Worm (Caenorhabditis elegans): ENCODE results near the gene piga-1.
A peak's percentile ranks its signal among the peaks of the same experiment; 100 is the strongest.

The piga-1 gene

DNA sequence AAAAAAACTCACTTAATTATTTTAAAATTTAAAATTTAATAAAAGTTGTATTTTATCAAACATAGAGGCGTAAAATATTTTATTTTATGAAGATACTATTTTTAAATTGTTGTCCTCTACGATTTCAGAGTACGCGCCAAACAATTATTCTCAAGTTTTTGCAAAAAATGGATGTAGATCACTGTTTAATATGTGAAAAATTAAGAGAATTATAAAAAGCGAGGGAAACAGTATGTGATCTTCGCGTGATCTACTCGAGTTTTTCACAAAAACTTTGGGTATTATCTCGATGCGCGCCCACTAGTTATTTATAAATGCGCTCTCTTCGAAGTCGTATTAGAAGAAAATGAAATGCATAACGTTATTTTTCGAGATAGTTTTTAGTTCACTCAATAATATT, 12.7 kb downstream of the piga-1 start:
- TF ChIP-seq cog-1 (tag; optimal IDR thresholded peaks at IDR 0.05) (no peak), flt-1 (GFP tag; IDR thresholded peaks at IDR 0.05) (no peak), ztf-23 (GFP tag; IDR thresholded peaks at IDR 0.05) (no peak), T22C8.4 (GFP tag; IDR thresholded peaks at IDR 0.05) (no peak), klf-2 (GFP tag; conservative IDR thresholded peaks at IDR 0.05) (no peak), med-1 (GFP tag; optimal IDR thresholded peaks at IDR 0.05; ENCODE audit: insufficient read depth) (no peak), ztf-29 (GFP tag; IDR thresholded peaks at IDR 0.05) (no peak)

DNA sequence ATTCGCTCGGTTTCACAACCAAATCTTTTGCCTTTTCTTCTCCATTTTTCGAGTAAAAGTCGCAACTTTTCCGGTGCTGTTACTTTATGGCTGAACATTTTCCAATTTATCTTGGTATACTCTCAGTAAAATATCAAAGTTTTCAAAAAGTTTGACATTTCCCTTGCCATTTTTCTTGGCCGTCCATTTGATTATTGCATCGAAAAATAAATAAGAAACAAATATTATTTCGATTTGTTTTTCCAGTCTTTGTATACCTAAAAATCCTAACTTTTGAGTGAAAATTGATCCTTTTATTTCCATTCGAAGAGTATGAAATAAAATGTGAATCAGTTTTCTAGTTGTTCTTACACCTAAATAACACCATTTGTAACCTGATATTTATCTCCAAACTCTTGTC, 15.1 kb downstream of the piga-1 start:
- TF ChIP-seq med-1 (GFP tag; optimal IDR thresholded peaks at IDR 0.05; ENCODE audit: insufficient read depth) = no peak
- no peak for TF ChIP-seq tab-1 (GFP tag; IDR thresholded peaks at IDR 0.05)
- TF ChIP-seq ztf-23 (GFP tag; IDR thresholded peaks at IDR 0.05) = no peak
- TF ChIP-seq T22C8.4 (GFP tag; IDR thresholded peaks at IDR 0.05) = no peak
- TF ChIP-seq ref-1 (GFP tag; conservative IDR thresholded peaks at IDR 0.05) = no peak
- TF ChIP-seq cog-1 (tag; optimal IDR thresholded peaks at IDR 0.05) = no peak
- no peak for TF ChIP-seq klf-2 (GFP tag; conservative IDR thresholded peaks at IDR 0.05)
- no peak for TF ChIP-seq flt-1 (GFP tag; IDR thresholded peaks at IDR 0.05)
- no peak for TF ChIP-seq ztf-29 (GFP tag; IDR thresholded peaks at IDR 0.05)

DNA sequence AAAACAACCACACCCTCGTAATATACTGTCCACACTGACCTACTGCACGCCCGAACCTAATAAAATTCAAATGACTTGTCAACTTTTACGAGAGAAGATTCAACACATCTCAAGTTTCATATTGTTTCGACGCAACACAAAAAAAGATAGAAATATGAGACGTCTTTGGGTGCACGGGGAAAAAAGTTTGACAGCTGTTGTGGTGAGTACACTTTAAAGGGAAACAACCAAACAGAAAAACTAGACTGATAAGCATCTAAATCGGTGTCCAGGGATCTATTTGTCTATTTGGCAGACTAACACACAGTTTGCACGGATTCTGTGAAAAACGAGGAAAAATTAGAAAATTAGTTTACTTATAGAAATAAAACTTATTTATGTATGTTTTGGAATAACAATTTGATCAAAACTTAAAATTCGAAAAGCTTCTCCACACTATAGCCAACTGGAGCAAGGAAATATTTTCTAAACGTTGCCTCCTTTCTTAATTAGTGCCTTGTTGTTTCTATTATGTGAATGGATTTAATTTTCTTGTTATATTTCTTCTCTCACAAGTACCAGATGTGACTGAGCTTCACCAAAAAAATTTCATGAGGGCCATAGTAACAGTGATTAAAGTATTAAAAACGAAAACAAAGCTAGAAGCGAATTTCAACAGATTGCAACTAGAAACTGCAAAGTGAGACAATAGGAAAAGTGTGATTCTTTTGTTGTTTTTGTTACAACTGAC, 17.7 kb downstream of the piga-1 start:
- TF ChIP-seq klf-2 (GFP tag; conservative IDR thresholded peaks at IDR 0.05) = no peak
- TF ChIP-seq ztf-23 (GFP tag; IDR thresholded peaks at IDR 0.05) = no peak
- TF ChIP-seq med-1 (GFP tag; optimal IDR thresholded peaks at IDR 0.05; ENCODE audit: insufficient read depth) = no peak
- no peak for TF ChIP-seq ref-1 (GFP tag; conservative IDR thresholded peaks at IDR 0.05)
- no peak for TF ChIP-seq T22C8.4 (GFP tag; IDR thresholded peaks at IDR 0.05)

DNA sequence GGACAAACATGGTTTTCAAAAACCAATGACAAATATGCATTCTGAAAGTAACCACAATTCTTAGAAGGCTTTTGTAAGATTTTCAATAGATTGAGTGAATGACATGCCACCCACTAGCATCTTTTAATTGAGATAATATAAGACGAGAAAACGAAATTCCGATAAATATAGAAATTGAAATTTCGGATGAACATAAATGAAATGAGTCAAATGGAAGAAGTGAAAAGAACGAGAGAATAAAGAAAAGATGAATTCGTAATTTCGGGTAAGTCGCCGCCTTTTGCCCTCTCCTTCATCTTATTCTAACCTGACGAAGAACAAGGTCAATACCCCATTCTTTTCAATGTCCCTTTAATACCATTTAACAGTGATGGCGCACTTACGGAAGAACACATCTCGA, 19.1 kb downstream of the piga-1 start:
- TF ChIP-seq ztf-29 (GFP tag; IDR thresholded peaks at IDR 0.05) = no peak
- TF ChIP-seq T22C8.4 (GFP tag; IDR thresholded peaks at IDR 0.05) = no peak
- no peak for TF ChIP-seq flt-1 (GFP tag; IDR thresholded peaks at IDR 0.05)
- TF ChIP-seq klf-2 (GFP tag; conservative IDR thresholded peaks at IDR 0.05) = no peak
- TF ChIP-seq ref-1 (GFP tag; conservative IDR thresholded peaks at IDR 0.05) = no peak
- TF ChIP-seq cog-1 (tag; optimal IDR thresholded peaks at IDR 0.05) = no peak

DNA sequence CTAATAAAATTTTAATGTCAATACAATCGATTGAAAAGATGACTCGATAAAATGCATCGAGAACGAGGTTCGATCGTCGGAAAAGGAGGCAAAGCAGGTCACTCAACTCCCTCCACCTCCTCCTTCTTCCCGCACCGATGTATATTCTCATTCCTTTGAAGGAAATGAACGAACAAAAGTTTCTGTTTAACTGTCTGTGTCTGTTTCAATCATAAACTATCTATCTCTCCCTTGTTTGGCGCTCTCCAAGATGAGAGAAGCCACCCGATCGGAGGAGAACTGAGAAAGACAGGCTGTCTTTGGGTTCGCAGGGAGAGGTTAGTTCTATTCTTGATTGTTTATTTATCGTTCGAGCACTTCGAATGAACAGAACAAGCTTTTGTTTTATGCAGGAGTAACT, 20.4 kb downstream of the piga-1 start, which contains the start of gene D2085.7:
D2085.7 (plus strand) TSS at position 251 of the 400 bp plus-strand sequence.
- no peak for TF ChIP-seq klf-2 (GFP tag; conservative IDR thresholded peaks at IDR 0.05)
- TF ChIP-seq cog-1 (tag; optimal IDR thresholded peaks at IDR 0.05) = no peak
- no peak for TF ChIP-seq ztf-29 (GFP tag; IDR thresholded peaks at IDR 0.05)
- TF ChIP-seq ref-1 (GFP tag; conservative IDR thresholded peaks at IDR 0.05) = no peak
- no peak for TF ChIP-seq tab-1 (GFP tag; IDR thresholded peaks at IDR 0.05)
- no peak for TF ChIP-seq ztf-23 (GFP tag; IDR thresholded peaks at IDR 0.05)
- TF ChIP-seq med-1 (GFP tag; optimal IDR thresholded peaks at IDR 0.05; ENCODE audit: insufficient read depth) = no peak
- no peak for TF ChIP-seq flt-1 (GFP tag; IDR thresholded peaks at IDR 0.05)
- no peak for TF ChIP-seq T22C8.4 (GFP tag; IDR thresholded peaks at IDR 0.05)

DNA sequence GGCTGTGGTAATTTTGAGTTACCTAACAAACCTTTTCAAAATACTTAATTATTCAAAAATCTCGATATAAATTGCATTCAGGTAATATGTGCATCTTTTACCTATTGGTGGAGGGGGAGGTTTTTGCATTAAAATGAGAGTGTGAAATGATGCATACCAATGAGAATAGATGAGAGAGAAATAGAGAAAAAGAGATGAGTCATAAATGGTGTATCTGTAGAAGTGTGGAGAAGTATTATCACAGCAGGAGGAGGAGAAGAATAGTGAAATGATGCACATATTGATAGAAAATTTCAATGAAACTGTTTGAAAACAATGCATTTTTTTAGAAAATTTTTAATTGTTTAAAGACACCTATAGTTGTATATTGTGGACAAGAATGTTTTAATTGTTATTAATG, 21.0 kb downstream of the piga-1 start:
- no peak for TF ChIP-seq ztf-23 (GFP tag; IDR thresholded peaks at IDR 0.05)
- no peak for TF ChIP-seq klf-2 (GFP tag; conservative IDR thresholded peaks at IDR 0.05)
- no peak for TF ChIP-seq ref-1 (GFP tag; conservative IDR thresholded peaks at IDR 0.05)
- TF ChIP-seq T22C8.4 (GFP tag; IDR thresholded peaks at IDR 0.05) = no peak
- TF ChIP-seq tab-1 (GFP tag; IDR thresholded peaks at IDR 0.05) = no peak
- TF ChIP-seq ztf-29 (GFP tag; IDR thresholded peaks at IDR 0.05) = no peak
- TF ChIP-seq cog-1 (tag; optimal IDR thresholded peaks at IDR 0.05) = no peak
- no peak for TF ChIP-seq med-1 (GFP tag; optimal IDR thresholded peaks at IDR 0.05; ENCODE audit: insufficient read depth)
- no peak for TF ChIP-seq flt-1 (GFP tag; IDR thresholded peaks at IDR 0.05)

DNA sequence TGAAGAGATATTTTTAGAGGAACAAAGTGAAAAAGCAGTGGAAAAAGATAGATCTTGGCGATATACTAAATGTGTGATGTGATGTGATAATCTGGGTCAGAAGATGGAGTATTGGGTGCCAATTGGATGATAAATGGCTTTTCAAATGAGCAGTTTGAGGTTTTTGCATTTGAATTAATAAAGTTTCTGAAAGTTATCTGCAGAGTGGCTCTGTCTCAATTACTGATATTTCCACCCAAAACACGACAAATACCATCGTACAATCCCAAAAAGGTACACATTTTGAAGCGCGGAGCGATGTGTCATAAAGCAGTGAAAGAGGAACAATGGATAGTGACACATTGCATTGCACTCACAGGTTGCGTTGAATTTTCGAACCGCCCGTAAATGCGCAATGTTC, 22.0 kb downstream of the piga-1 start:
- TF ChIP-seq cog-1 (tag; optimal IDR thresholded peaks at IDR 0.05) = no peak
- no peak for TF ChIP-seq ztf-29 (GFP tag; IDR thresholded peaks at IDR 0.05)
- TF ChIP-seq klf-2 (GFP tag; conservative IDR thresholded peaks at IDR 0.05) = no peak
- 0 out of 2 replicates have a peak, but pooled peaks have one; percentile 20 for TF ChIP-seq ztf-23 (GFP tag; IDR thresholded peaks at IDR 0.05)

DNA sequence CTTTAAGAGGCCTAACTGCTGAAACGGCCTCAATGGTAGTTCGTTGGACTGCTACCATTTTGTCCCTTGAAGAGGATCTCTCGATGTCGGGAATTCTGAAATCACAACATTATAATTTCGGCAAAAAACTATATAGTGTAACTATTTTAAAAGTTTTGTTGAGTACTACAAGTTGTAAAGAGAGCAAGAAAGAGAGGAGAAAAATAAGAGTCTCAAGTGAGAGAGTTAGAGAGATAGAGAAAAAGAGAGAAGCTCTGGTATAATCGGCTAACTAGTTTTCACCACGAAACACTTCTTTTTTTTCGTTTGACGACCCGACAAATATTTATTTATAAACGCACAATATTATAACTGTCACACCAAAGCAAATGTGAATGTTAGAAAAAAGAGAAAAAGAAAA, 23.9 kb downstream of the piga-1 start, which contains the start of gene vab-9:
vab-9 (minus strand) TSS at position 101 of the 400 bp plus-strand sequence.
- TF ChIP-seq cog-1 (tag; optimal IDR thresholded peaks at IDR 0.05) (no peak), T22C8.4 (GFP tag; IDR thresholded peaks at IDR 0.05) (no peak), ref-1 (GFP tag; conservative IDR thresholded peaks at IDR 0.05) (no peak), tab-1 (GFP tag; IDR thresholded peaks at IDR 0.05) (no peak), flt-1 (GFP tag; IDR thresholded peaks at IDR 0.05) (no peak), med-1 (GFP tag; optimal IDR thresholded peaks at IDR 0.05; ENCODE audit: insufficient read depth) (no peak), ztf-29 (GFP tag; IDR thresholded peaks at IDR 0.05) (no peak), klf-2 (GFP tag; conservative IDR thresholded peaks at IDR 0.05) (no peak)

DNA sequence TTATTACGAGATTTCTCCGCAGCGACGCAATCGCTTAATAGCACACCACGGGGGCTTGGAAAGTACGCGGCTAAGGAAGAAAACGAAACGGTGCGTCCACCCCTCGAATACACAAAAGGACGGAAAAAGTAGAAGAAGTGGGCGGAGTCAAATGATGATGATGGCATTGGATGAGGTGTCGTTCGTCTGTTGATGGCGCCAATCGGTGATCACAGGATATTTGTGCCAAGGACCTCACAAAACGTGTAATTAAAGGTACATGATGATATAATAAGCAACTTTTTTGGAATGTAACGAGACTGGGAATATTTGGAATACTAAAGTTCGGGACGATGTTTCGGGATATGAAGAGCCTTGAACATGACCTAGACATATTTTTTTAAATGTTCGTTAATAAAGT, 27.1 kb downstream of the piga-1 start, which contains the start of gene cutl-12:
cutl-12 (minus strand) TSS at position 101 of the 400 bp plus-strand sequence.
- TF ChIP-seq klf-2 (GFP tag; conservative IDR thresholded peaks at IDR 0.05) = no peak
- TF ChIP-seq ztf-23 (GFP tag; IDR thresholded peaks at IDR 0.05) = no peak
- TF ChIP-seq cog-1 (tag; optimal IDR thresholded peaks at IDR 0.05) = no peak
- TF ChIP-seq ref-1 (GFP tag; conservative IDR thresholded peaks at IDR 0.05) = no peak
- no peak for TF ChIP-seq flt-1 (GFP tag; IDR thresholded peaks at IDR 0.05)
- no peak for TF ChIP-seq T22C8.4 (GFP tag; IDR thresholded peaks at IDR 0.05)
- no peak for TF ChIP-seq med-1 (GFP tag; optimal IDR thresholded peaks at IDR 0.05; ENCODE audit: insufficient read depth)
- TF ChIP-seq ztf-29 (GFP tag; IDR thresholded peaks at IDR 0.05) = no peak
- no peak for TF ChIP-seq tab-1 (GFP tag; IDR thresholded peaks at IDR 0.05)

DNA sequence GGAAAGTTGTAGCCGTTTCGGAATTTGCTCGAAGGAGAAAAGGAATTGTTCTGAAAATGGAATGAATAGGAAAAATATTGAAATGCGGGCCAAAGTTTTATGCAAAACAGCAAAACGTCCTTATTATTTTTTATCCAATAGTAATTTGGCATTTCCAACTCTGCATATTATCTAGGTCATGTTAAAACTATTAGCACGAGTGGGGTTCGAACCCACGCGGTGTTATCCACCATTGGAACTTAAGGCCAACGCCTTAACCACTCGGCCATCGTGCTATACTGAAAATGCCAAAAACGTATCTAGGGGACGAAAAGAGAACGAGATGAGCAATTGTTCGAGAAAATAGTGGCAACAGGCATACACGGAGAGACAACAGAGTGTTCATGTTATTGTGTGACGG, 29.7 kb downstream of the piga-1 start:
- TF ChIP-seq ztf-29 (GFP tag; IDR thresholded peaks at IDR 0.05) (no peak), tab-1 (GFP tag; IDR thresholded peaks at IDR 0.05) (no peak), flt-1 (GFP tag; IDR thresholded peaks at IDR 0.05) (no peak), ztf-23 (GFP tag; IDR thresholded peaks at IDR 0.05) (no peak), klf-2 (GFP tag; conservative IDR thresholded peaks at IDR 0.05) (no peak), ref-1 (GFP tag; conservative IDR thresholded peaks at IDR 0.05) (no peak), T22C8.4 (GFP tag; IDR thresholded peaks at IDR 0.05) (no peak), med-1 (GFP tag; optimal IDR thresholded peaks at IDR 0.05; ENCODE audit: insufficient read depth) (no peak), cog-1 (tag; optimal IDR thresholded peaks at IDR 0.05) (no peak)
